Worm (Caenorhabditis elegans) whole organism, L1 larva: ENCODE results near the gene sru-2.

Source experiments
- Y116A8C.19 ChIP-seq: sonication (generic microtip); optimal IDR thresholded peaks from 2 replicates; lab custom pipeline; 2016; ENCODE audit warnings: missing compliant biosample characterization, missing genetic modification characterization, borderline replicate concordance
- ama-1 ChIP-seq: fragments of 150-350 bp; optimal IDR thresholded peaks from 2 replicates; lab custom pipeline; 2014
- ceh-8 ChIP-seq: fragments of 200-800 bp; sonication (Bioruptor generic); optimal IDR thresholded peaks from 2 replicates; lab custom pipeline; 2018; ENCODE audit warnings: mild to moderate bottlenecking, missing genetic modification characterization, moderate library complexity, missing compliant biosample characterization
- dpl-1 ChIP-seq, 3 experiments: fragments of 150-350 bp in 2 of 3; sonication (generic microtip) in 1 of 3; optimal IDR thresholded peaks; 2 replicates each; lab custom pipeline; 2014 to 2017; ENCODE audit warnings: missing biosample characterization in 3 of 3, missing genetic modification characterization in 3 of 3, missing genetic modification reagents in 3 of 3
- efl-3 ChIP-seq: fragments of 200-800 bp; sonication (Bioruptor generic); optimal IDR thresholded peaks from 2 replicates; lab custom pipeline; 2018; ENCODE audit warnings: mild to moderate bottlenecking, missing genetic modification characterization, missing compliant biosample characterization
- fos-1 ChIP-seq: fragments of 150-350 bp; optimal IDR thresholded peaks from 2 replicates; lab custom pipeline; 2014; ENCODE audit warnings: missing biosample characterization, missing genetic modification characterization
- lir-3 ChIP-seq: sonication (generic microtip); optimal IDR thresholded peaks from 2 replicates; lab custom pipeline; 2016; ENCODE audit warnings: mild to moderate bottlenecking, missing genetic modification characterization, moderate library complexity, missing compliant biosample characterization; ENCODE audit not compliant: poor library complexity
- nhr-12 ChIP-seq: sonication (generic microtip); optimal IDR thresholded peaks from 2 replicates; lab custom pipeline; 2017; ENCODE audit warnings: missing biosample characterization, missing genetic modification characterization
- nhr-28 ChIP-seq: fragments of 150-350 bp; optimal IDR thresholded peaks from 2 replicates; lab custom pipeline; 2014; ENCODE audit warnings: missing biosample characterization, missing genetic modification characterization
- snpc-4 ChIP-seq: fragments of 150-350 bp; optimal IDR thresholded peaks from 2 replicates; lab custom pipeline; 2014; ENCODE audit warnings: missing biosample characterization, missing genetic modification characterization
- xbp-1 ChIP-seq: sonication (generic microtip); optimal IDR thresholded peaks from 2 replicates; lab custom pipeline; 2016; ENCODE audit warnings: missing genetic modification characterization, missing compliant biosample characterization

- TF ChIP-seq nhr-28 (tag; lab: Kevin White, UChicago): no peak
- TF ChIP-seq ama-1 (lab: Kevin White, UChicago): no peak
- TF ChIP-seq ceh-8 (GFP tag; lab: Kevin White, UChicago): no peak
- no peak for TF ChIP-seq xbp-1 (tag; lab: Kevin White, UChicago)
- no peak for TF ChIP-seq efl-3 (GFP tag; lab: Kevin White, UChicago)
- no peak for TF ChIP-seq Y116A8C.19
- TF ChIP-seq nhr-12 (tag; lab: Kevin White, UChicago): no peak
- TF ChIP-seq snpc-4 (tag; lab: Kevin White, UChicago): no peak
- no peak for TF ChIP-seq fos-1 (tag; lab: Kevin White, UChicago)
- TF ChIP-seq lir-3 (tag; lab: Kevin White, UChicago): no peak
- TF ChIP-seq dpl-1 (GFP tag; optimal IDR thresholded peaks at IDR 0.05; lab: Kevin White, UChicago): no peak
These were observed 49.0 kb downstream of the sru-2 start for ce11 chrIV:9535105-9535504.
